Worm (Caenorhabditis elegans): Measurements from ENCODE around the gene zip-1.
"Not testable (repeated sequence)": the region's sequence is repeated elsewhere in the genome, so short reads cannot be mapped to it uniquely, and the experiment has no call there.

Gene zip-1

ce11 chrIII:12373807-12374266, 40.3 kb downstream of the zip-1 start, which contains the start of gene glrx-5:
Gene glrx-5 (minus strand): TSS chrIII:12373857.
- TF ChIP-seq nfyb-1 (GFP tag; IDR thresholded peaks at IDR 0.05): no peak
- no peak for TF ChIP-seq ekl-4 (GFP tag; IDR thresholded peaks at IDR 0.05)
- no peak for TF ChIP-seq lir-1 (GFP tag; conservative IDR thresholded peaks at IDR 0.05)
- peak; percentile 72 for TF ChIP-seq cebp-1 (GFP tag; IDR thresholded peaks at IDR 0.05)
- TF ChIP-seq cebp-1 (tag; optimal IDR thresholded peaks at IDR 0.05): peak; percentile 94

DNA sequence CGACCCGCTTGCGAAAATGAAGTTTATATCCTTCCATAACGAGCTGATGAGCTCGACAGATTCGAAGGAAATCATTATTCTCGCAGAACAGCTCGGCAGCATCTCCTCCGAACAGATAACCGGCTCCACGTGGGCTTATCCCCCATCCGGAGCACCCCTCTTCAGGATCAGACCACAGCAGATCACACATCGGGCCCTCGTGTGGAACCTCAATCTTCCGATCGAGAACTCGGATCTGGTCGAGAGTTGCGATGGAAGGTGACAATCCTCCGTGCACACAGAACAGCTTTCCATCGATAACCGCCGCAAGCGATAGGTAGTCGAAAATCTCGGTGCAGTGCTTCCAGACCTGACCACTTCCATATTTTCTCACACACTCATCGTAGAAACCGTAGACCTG, 42.1 kb downstream of the zip-1 start:
- TF ChIP-seq Y56A3A.18 (GFP tag; IDR thresholded peaks at IDR 0.05) (no peak), dox-1 (GFP tag; IDR thresholded peaks at IDR 0.05) (no peak), hrde-1 (tag; optimal IDR thresholded peaks at IDR 0.05; ENCODE audit: borderline replicate concordance) (no peak), T07F8.4 (tag; optimal IDR thresholded peaks at IDR 0.05) (no peak), T26A5.8 (tag; optimal IDR thresholded peaks at IDR 0.05) (no peak), zfh-2 (GFP tag; conservative IDR thresholded peaks at IDR 0.05) (peak; percentile 62)

- TF ChIP-seq lin-54 (GFP tag; optimal IDR thresholded peaks at IDR 0.05) (peak; percentile 81), lin-35 (GFP tag; optimal IDR thresholded peaks at IDR 0.05) (peak in 1 of 3 experiments; percentile 81), B0035.1 (tag; optimal IDR thresholded peaks at IDR 0.05) (no peak), ccch-3 (GFP tag; optimal IDR thresholded peaks at IDR 0.05) (no peak), bed-2 (GFP tag; IDR thresholded peaks at IDR 0.05) (no peak), hmg-20 (GFP tag; IDR thresholded peaks at IDR 0.05) (no peak), efl-1 (GFP tag; optimal IDR thresholded peaks at IDR 0.05) (peak; percentile 59), D2030.7 (GFP tag; IDR thresholded peaks at IDR 0.05) (no peak), Y95B8A.8 (GFP tag; IDR thresholded peaks at IDR 0.05) (no peak), mcd-1 (GFP tag; IDR thresholded peaks at IDR 0.05) (peak; percentile 84), nhr-90 (tag; optimal IDR thresholded peaks at IDR 0.05) (no peak), mel-28 (tag; optimal IDR thresholded peaks at IDR 0.05; ENCODE audit: borderline replicate concordance) (no peak), hrde-1 (tag; optimal IDR thresholded peaks at IDR 0.05; ENCODE audit: borderline replicate concordance) (no peak), dpl-1 (GFP tag; optimal IDR thresholded peaks at IDR 0.05) (peak; percentile 41)
Measured at ce11 chrIII:12377198-12377662, 43.7 kb downstream of the zip-1 start, which contains the start of gene pph-4.2. Gene pph-4.2 (minus strand): TSS chrIII:12377248.

- TF ChIP-seq hmg-1.2 (GFP tag; IDR thresholded peaks at IDR 0.05) (peak; percentile 50), ceh-91 (GFP tag; IDR thresholded peaks at IDR 0.05) (0 out of 2 replicates have a peak, but pooled peaks have one; percentile 38), D2030.7 (GFP tag; IDR thresholded peaks at IDR 0.05) (peak; percentile 31), egrh-3 (GFP tag; IDR thresholded peaks at IDR 0.05) (0 out of 2 replicates have a peak, but pooled peaks have one; percentile 12), mcd-1 (GFP tag; IDR thresholded peaks at IDR 0.05) (peak; percentile 83), F33H1.4 (GFP tag; IDR thresholded peaks at IDR 0.05) (0 out of 2 replicates have a peak, but pooled peaks have one; percentile 27), madf-6 (GFP tag; IDR thresholded peaks at IDR 0.05) (peak; percentile 55; the same call in 1 of the 2 replicates)
Measured at ce11 chrIII:12382799-12383198, 49.3 kb downstream of the zip-1 start.

DNA sequence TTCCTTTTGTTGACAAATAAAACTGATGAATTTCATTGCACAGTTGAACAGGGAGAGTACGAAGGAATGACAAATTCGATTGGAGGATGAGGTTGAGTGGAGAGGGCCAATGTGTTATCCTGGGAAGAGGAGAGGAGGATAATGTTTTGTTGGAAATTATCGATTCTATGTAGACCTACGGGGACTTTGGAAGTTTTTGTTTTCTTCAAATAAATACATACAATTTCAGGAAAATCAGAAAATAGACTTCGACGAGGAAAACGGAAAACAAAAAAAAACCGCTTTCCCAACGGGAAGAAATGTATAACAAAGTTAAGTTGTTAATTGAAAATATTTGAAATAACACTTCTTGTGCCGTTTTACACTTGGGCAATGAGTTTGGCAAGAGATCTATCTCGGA, 50.2 kb downstream of the zip-1 start, which contains the start of gene Y49E10.4:
Y49E10.4 (minus strand) TSS at position 101 of the 400 bp plus-strand sequence.
- not testable (repeated sequence) for TF ChIP-seq hlh-26 (GFP tag; conservative IDR thresholded peaks at IDR 0.05); egrh-3 (GFP tag; IDR thresholded peaks at IDR 0.05); K12H6.12 (tag; optimal IDR thresholded peaks at IDR 0.05)

All from whole organism, young adult.